2 fruit fly cellular contexts compared by ENCODE assay signal in the genomic region with DNA sequence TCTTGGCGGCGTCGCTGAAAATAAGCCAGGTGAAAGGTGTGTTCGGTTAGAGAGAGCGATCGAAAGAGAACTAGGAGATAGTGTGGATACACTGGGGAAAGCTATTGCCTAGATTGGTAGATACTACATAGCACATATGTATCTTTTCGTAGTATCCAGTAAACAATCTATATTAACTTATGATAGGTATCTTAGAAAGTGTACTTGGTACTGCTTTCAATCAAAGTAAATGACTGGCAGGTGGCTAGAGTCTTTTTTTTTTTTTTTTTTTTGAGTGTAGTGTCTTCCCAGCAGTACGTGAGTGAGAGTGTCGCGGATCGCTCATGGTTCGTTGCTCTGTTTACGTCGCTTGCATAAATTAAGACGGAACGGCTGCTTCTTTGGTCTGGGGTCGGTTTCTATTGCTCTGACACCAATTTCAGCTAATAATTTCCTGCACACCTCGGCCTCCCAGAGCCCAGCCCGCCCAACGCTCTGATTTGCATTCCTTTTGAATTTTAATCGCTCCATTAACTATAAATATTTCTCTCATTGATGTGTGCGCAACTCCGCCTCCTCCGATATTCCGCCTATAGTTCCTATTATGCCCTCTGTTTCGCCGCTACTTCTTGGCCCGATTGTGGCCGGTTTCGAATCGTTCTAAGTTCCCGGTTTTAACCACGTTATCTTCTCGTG.
TF ChIP-seq lines count a peak whose summit lies in the region.

No protein-coding gene starts in this region.

TF ChIP-seq in whole organism, embryonic, 481 proteins besides CTCF, POLR2A, EP300 and RAD21 (continued from another document and continues in another):
- TF ChIP-seq CG12155 (GFP tag; optimal IDR thresholded peaks at IDR 0.05; lab: Kevin White, UChicago), result peak; percentile 20
- no peak for TF ChIP-seq luna (GFP tag; optimal IDR thresholded peaks at IDR 0.05; lab: Kevin White, UChicago)
- peak; percentile 36 for TF ChIP-seq Hsf (GFP tag; optimal IDR thresholded peaks at IDR 0.05; lab: Kevin White, UChicago)
- TF ChIP-seq nom (GFP tag; optimal IDR thresholded peaks at IDR 0.05; lab: Kevin White, UChicago), result no peak
- no peak for TF ChIP-seq prd (optimal IDR thresholded peaks at IDR 0.05; lab: Kevin White, UChicago)
- TF ChIP-seq prd (GFP tag; IDR thresholded peaks at IDR 0.05; lab: Robert Waterston, UW), result peak; percentile 71; the same call in 2 of the 3 replicates
- peak; percentile 29; the same call in 1 of the 2 replicates for TF ChIP-seq CG32532 (GFP tag; IDR thresholded peaks at IDR 0.05; lab: Robert Waterston, UW)
- TF ChIP-seq br (optimal IDR thresholded peaks at IDR 0.05; lab: Kevin White, UChicago), result no peak
- peak; percentile 29 for TF ChIP-seq NC2α (GFP tag; optimal IDR thresholded peaks at IDR 0.05; lab: Kevin White, UChicago)
- TF ChIP-seq Doc2 (GFP tag; IDR thresholded peaks at IDR 0.05; lab: Robert Waterston, UW), result no peak
- TF ChIP-seq YL-1 (GFP tag; optimal IDR thresholded peaks at IDR 0.05; lab: Kevin White, UChicago), result no peak
- TF ChIP-seq trem (tag; optimal IDR thresholded peaks at IDR 0.05; lab: Kevin White, UChicago), result peak; percentile 72
- peak; percentile 26 for TF ChIP-seq CG12219 (GFP tag; optimal IDR thresholded peaks at IDR 0.05; lab: Kevin White, UChicago)
- no peak for TF ChIP-seq ash1 (GFP tag; optimal IDR thresholded peaks at IDR 0.05; lab: Kevin White, UChicago)
- peak; percentile 8 for TF ChIP-seq CG3995 (GFP tag; optimal IDR thresholded peaks at IDR 0.05; lab: Kevin White, UChicago)
- no peak for TF ChIP-seq Lim3 (GFP tag; IDR thresholded peaks at IDR 0.05; lab: Robert Waterston, UW)
- peak; percentile 81 for TF ChIP-seq ATbp (GFP tag; optimal IDR thresholded peaks at IDR 0.05; lab: Kevin White, UChicago)
- peak; percentile 73 for TF ChIP-seq CG17328 (GFP tag; IDR thresholded peaks at IDR 0.05; lab: Robert Waterston, UW)
- peak; percentile 74 for TF ChIP-seq CG2712 (tag; optimal IDR thresholded peaks at IDR 0.05; lab: Kevin White, UChicago)
- peak; percentile 71 for TF ChIP-seq CG1024 (GFP tag; IDR thresholded peaks at IDR 0.05; lab: Robert Waterston, UW)
- peak; percentile 40 for TF ChIP-seq gcm2 (GFP tag; optimal IDR thresholded peaks at IDR 0.05; lab: Kevin White, UChicago)
- no peak for TF ChIP-seq CG17568 (GFP tag; optimal IDR thresholded peaks at IDR 0.05; lab: Kevin White, UChicago)
- TF ChIP-seq lilli (GFP tag; optimal IDR thresholded peaks at IDR 0.05; lab: Kevin White, UChicago), result peak; percentile 25
- peak; percentile 39 for TF ChIP-seq CG8089 (GFP tag; optimal IDR thresholded peaks at IDR 0.05; lab: Kevin White, UChicago)
- TF ChIP-seq CG6683 (GFP tag; optimal IDR thresholded peaks at IDR 0.05; lab: Kevin White, UChicago), result no peak
- peak; percentile 15 for TF ChIP-seq CG14965 (GFP tag; optimal IDR thresholded peaks at IDR 0.05; lab: Kevin White, UChicago; ENCODE audit: borderline replicate concordance)
- TF ChIP-seq sisA (GFP tag; IDR thresholded peaks at IDR 0.05; lab: Robert Waterston, UW), result peak; percentile 70
- no peak for TF ChIP-seq hkb (optimal IDR thresholded peaks at IDR 0.05; lab: Kevin White, UChicago)
- TF ChIP-seq hkb (GFP tag; IDR thresholded peaks at IDR 0.05; lab: Robert Waterston, UW), result peak; percentile 79
- TF ChIP-seq al (GFP tag; IDR thresholded peaks at IDR 0.05; lab: Robert Waterston, UW), result no peak
- no peak for TF ChIP-seq sc (optimal IDR thresholded peaks at IDR 0.05; lab: Kevin White, UChicago)
- peak; percentile 68 for TF ChIP-seq sc (GFP tag; optimal IDR thresholded peaks at IDR 0.05; lab: Kevin White, UChicago)
- TF ChIP-seq CG31441 (GFP tag; IDR thresholded peaks at IDR 0.05; lab: Robert Waterston, UW), result peak; percentile 69
- TF ChIP-seq CG2202 (tag; optimal IDR thresholded peaks at IDR 0.05; lab: Kevin White, UChicago), result peak; percentile 27
- TF ChIP-seq CG30403 (GFP tag; optimal IDR thresholded peaks at IDR 0.05; lab: Kevin White, UChicago), result peak; percentile 64
- peak; percentile 44 for TF ChIP-seq CG18599 (GFP tag; optimal IDR thresholded peaks at IDR 0.05; lab: Kevin White, UChicago)
- TF ChIP-seq CG12071 (GFP tag; optimal IDR thresholded peaks at IDR 0.05; lab: Kevin White, UChicago), result peak; percentile 13
- TF ChIP-seq zfh1 (GFP tag; IDR thresholded peaks at IDR 0.05; lab: Robert Waterston, UW), result peak; percentile 85
- peak; percentile 71 for TF ChIP-seq CG14710 (tag; optimal IDR thresholded peaks at IDR 0.05; lab: Kevin White, UChicago)
- peak; percentile 64; the same call in 3 of the 4 replicates for TF ChIP-seq Gug (GFP tag; IDR thresholded peaks at IDR 0.05; lab: Robert Waterston, UW)
- TF ChIP-seq kni (GFP tag; optimal IDR thresholded peaks at IDR 0.05; lab: Kevin White, UChicago), result peak; percentile 75
- 0 out of 2 replicates have a peak, but pooled peaks have one; percentile 12 for TF ChIP-seq seq (GFP tag; IDR thresholded peaks at IDR 0.05; lab: Robert Waterston, UW)
- TF ChIP-seq lola (GFP tag; optimal IDR thresholded peaks at IDR 0.05; lab: Kevin White, UChicago), result peak in 1 of 3 experiments; percentile 53
- TF ChIP-seq CG6254 (GFP tag; optimal IDR thresholded peaks at IDR 0.05; lab: Kevin White, UChicago), result peak; percentile 80
- TF ChIP-seq ranshi (GFP tag; IDR thresholded peaks at IDR 0.05; lab: Robert Waterston, UW), result peak; percentile 70
- peak; percentile 57; the same call in 1 of the 2 replicates for TF ChIP-seq sim (GFP tag; IDR thresholded peaks at IDR 0.05; lab: Robert Waterston, UW)
- no peak for TF ChIP-seq Dp (GFP tag; optimal IDR thresholded peaks at IDR 0.05; lab: Kevin White, UChicago)
- peak; percentile 25 for TF ChIP-seq Usf (GFP tag; optimal IDR thresholded peaks at IDR 0.05; lab: Kevin White, UChicago)
- peak; percentile 81 for TF ChIP-seq vvl (GFP tag; IDR thresholded peaks at IDR 0.05; lab: Robert Waterston, UW)
- no peak for TF ChIP-seq CG14860 (GFP tag; IDR thresholded peaks at IDR 0.05; lab: Robert Waterston, UW; ENCODE audit: partially characterized antibody)
- TF ChIP-seq HLH3B (GFP tag; IDR thresholded peaks at IDR 0.05; lab: Robert Waterston, UW), result peak; percentile 83
- no peak for TF ChIP-seq CG15073 (GFP tag; optimal IDR thresholded peaks at IDR 0.05; lab: Kevin White, UChicago)
- peak; percentile 38 for TF ChIP-seq CG1603 (tag; optimal IDR thresholded peaks at IDR 0.05; lab: Kevin White, UChicago)
- TF ChIP-seq CG43689 (GFP tag; IDR thresholded peaks at IDR 0.05; lab: Robert Waterston, UW), result no peak
- no peak for TF ChIP-seq CG17612 (GFP tag; IDR thresholded peaks at IDR 0.05; lab: Robert Waterston, UW)
- peak; percentile 44 for TF ChIP-seq Dip3 (GFP tag; optimal IDR thresholded peaks at IDR 0.05; lab: Kevin White, UChicago)
- TF ChIP-seq Sox100B (GFP tag; optimal IDR thresholded peaks at IDR 0.05; lab: Kevin White, UChicago), result peak; percentile 69
- TF ChIP-seq Hr39 (optimal IDR thresholded peaks at IDR 0.05; lab: Kevin White, UChicago), result no peak
- TF ChIP-seq CG8290 (GFP tag; optimal IDR thresholded peaks at IDR 0.05; lab: Kevin White, UChicago), result peak; percentile 10
- no peak for TF ChIP-seq CG8290 (tag; optimal IDR thresholded peaks at IDR 0.05; lab: Kevin White, UChicago)
- TF ChIP-seq NC2β (GFP tag; optimal IDR thresholded peaks at IDR 0.05; lab: Kevin White, UChicago), result peak; percentile 33
- peak; percentile 72 for TF ChIP-seq gsb-n (tag; optimal IDR thresholded peaks at IDR 0.05; lab: Kevin White, UChicago)

TF ChIP-seq in whole organism, prepupa, 60 proteins besides CTCF, POLR2A, EP300 and RAD21 (continued from another document):
- TF ChIP-seq CG6276 (GFP tag; optimal IDR thresholded peaks at IDR 0.05; lab: Kevin White, UChicago), result peak; percentile 31
- TF ChIP-seq CG4318 (GFP tag; optimal IDR thresholded peaks at IDR 0.05; lab: Kevin White, UChicago), result peak; percentile 31
- no peak for TF ChIP-seq fkh (GFP tag; optimal IDR thresholded peaks at IDR 0.05; lab: Kevin White, UChicago)
